Worm (Caenorhabditis elegans): ENCODE data around the gene Y51B9A.14.

Gene Y51B9A.14

DNA sequence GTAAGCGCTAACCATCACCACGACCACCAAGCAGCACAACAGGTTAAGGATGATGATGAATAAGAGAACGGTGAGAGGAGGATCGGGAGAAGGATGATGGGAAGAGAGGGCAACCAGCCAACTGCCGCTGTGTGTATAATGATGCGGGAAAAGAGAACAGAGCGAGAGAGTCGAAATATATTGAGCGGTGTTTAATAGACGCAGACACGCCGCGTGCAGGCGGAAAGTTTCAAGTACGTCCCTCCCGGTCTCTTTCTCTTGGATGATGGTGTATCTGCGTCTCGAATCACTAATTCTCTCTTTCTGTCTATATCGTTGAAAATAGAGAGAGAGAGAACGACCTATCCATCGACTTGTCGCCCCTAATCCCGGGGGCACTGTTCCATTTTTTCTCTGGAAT is 41.5 kb downstream of the Y51B9A.14 start:
- peak; percentile 79 for TF ChIP-seq ham-2 (GFP tag; optimal IDR thresholded peaks at IDR 0.05)
- TF ChIP-seq bed-3 (GFP tag; optimal IDR thresholded peaks at IDR 0.05), result no peak
- TF ChIP-seq lin-13 (tag; optimal IDR thresholded peaks at IDR 0.05), result peak; percentile 43
- TF ChIP-seq mls-2 (tag; optimal IDR thresholded peaks at IDR 0.05), result peak; percentile 54
- TF ChIP-seq cnd-1 (tag; optimal IDR thresholded peaks at IDR 0.05), result peak; percentile 26
- peak; percentile 1 for TF ChIP-seq M03D4.4 (tag; optimal IDR thresholded peaks at IDR 0.05)
- no peak for TF ChIP-seq tbx-8 (GFP tag; optimal IDR thresholded peaks at IDR 0.05)
- TF ChIP-seq elt-3 (tag; optimal IDR thresholded peaks at IDR 0.05), result no peak
- peak; percentile 33 for TF ChIP-seq sptf-1 (tag; optimal IDR thresholded peaks at IDR 0.05)
- no peak for TF ChIP-seq ceh-39 (tag; optimal IDR thresholded peaks at IDR 0.05)
- peak; percentile 16 for TF ChIP-seq unc-120 (tag; optimal IDR thresholded peaks at IDR 0.05; ENCODE audit: poor library complexity, severe bottlenecking)
- TF ChIP-seq mab-5 (tag; optimal IDR thresholded peaks at IDR 0.05), result no peak
- no peak for TF ChIP-seq flh-1 (GFP tag; optimal IDR thresholded peaks at IDR 0.05)
- no peak for TF ChIP-seq snpc-4 (tag; optimal IDR thresholded peaks at IDR 0.05)
- no peak for TF ChIP-seq drap-1 (GFP tag; optimal IDR thresholded peaks at IDR 0.05)
- peak; percentile 53 for TF ChIP-seq unc-62 (GFP tag; optimal IDR thresholded peaks at IDR 0.05)
- TF ChIP-seq ces-1 (GFP tag; optimal IDR thresholded peaks at IDR 0.05), result peak; percentile 57
- peak; percentile 11 for TF ChIP-seq lsy-2 (tag; optimal IDR thresholded peaks at IDR 0.05)
- TF ChIP-seq nhr-76 (tag; optimal IDR thresholded peaks at IDR 0.05), result no peak
- TF ChIP-seq hlh-1 (tag; optimal IDR thresholded peaks at IDR 0.05), result peak; percentile 83
- no peak for TF ChIP-seq nhr-2 (tag; optimal IDR thresholded peaks at IDR 0.05)
- TF ChIP-seq mep-1 (tag; optimal IDR thresholded peaks at IDR 0.05), result peak; percentile 9
- TF ChIP-seq nhr-237 (tag; optimal IDR thresholded peaks at IDR 0.05), result peak; percentile 7
- TF ChIP-seq pha-4 (tag; optimal IDR thresholded peaks at IDR 0.05), result peak; percentile 82
- TF ChIP-seq ztf-11 (tag; optimal IDR thresholded peaks at IDR 0.05), result peak; percentile 59

- TF ChIP-seq unc-62 (GFP tag; optimal IDR thresholded peaks at IDR 0.05) (no peak), hlh-1 (tag; optimal IDR thresholded peaks at IDR 0.05) (no peak), bed-3 (GFP tag; optimal IDR thresholded peaks at IDR 0.05) (no peak), ceh-43 (GFP tag; optimal IDR thresholded peaks at IDR 0.05) (no peak)
These were observed 45.6 kb downstream of the Y51B9A.14 start, which contains the start of the genes sdhb-1 and cup-15 for ce11 chrII:9352669-9353068. TSS of gene sdhb-1 (minus strand) at chrII:9352731. TSS of gene cup-15 (plus strand) at chrII:9353000.

Data from whole organism, mixed stage, embryonic.